Worm (Caenorhabditis elegans): ENCODE results near the gene R04B5.6.

Gene R04B5.6

ce11 chrV:10134077-10134693 is 49.2 kb downstream of the R04B5.6 start, which contains the start of the genes C08B6.18, wdr-20 and C08B6.8:
Gene C08B6.18 (minus strand): TSS chrV:10134127.
Gene wdr-20 (minus strand): TSS chrV:10134158.
Gene C08B6.8 (plus strand): TSS chrV:10134643.
- TF ChIP-seq klf-2 (GFP tag; conservative IDR thresholded peaks at IDR 0.05) (no peak), flt-1 (GFP tag; IDR thresholded peaks at IDR 0.05) (no peak), tab-1 (GFP tag; IDR thresholded peaks at IDR 0.05) (no peak), med-1 (GFP tag; optimal IDR thresholded peaks at IDR 0.05; ENCODE audit: insufficient read depth) (no peak), ref-1 (GFP tag; conservative IDR thresholded peaks at IDR 0.05) (no peak), cog-1 (tag; optimal IDR thresholded peaks at IDR 0.05) (no peak), ztf-29 (GFP tag; IDR thresholded peaks at IDR 0.05) (no peak), ztf-23 (GFP tag; IDR thresholded peaks at IDR 0.05) (no peak), T22C8.4 (GFP tag; IDR thresholded peaks at IDR 0.05) (no peak)
